Fruit fly (Drosophila melanogaster) whole organism, embryonic: Measurements from ENCODE around the gene Gcna.

ENCODE experiments used
- BEAF-32 ChIP-seq: fragments of 200-800 bp; sonication (Bioruptor generic); optimal IDR thresholded peaks from 3 replicates; lab custom pipeline; 2017; ENCODE audit warnings: missing biosample characterization, missing genetic modification characterization, mild to moderate bottlenecking, moderate library complexity, missing genetic modification reagents
- CG1024 ChIP-seq: fragments of 200-800 bp; sonication (Bioruptor generic); IDR thresholded peaks from 2 replicates; pipeline ENCODE4 v1.3.6; 2022; ENCODE audit warnings: missing biosample characterization, missing genetic modification characterization
- CG10462 ChIP-seq: fragments of 200-800 bp; sonication (Bioruptor generic); optimal IDR thresholded peaks from 2 replicates; lab custom pipeline; 2016; ENCODE audit warnings: missing biosample characterization, missing genetic modification characterization
- CG10654 ChIP-seq: fragments of 200-800 bp; sonication (Bioruptor generic); optimal IDR thresholded peaks from 2 replicates; lab custom pipeline; 2016; ENCODE audit warnings: missing biosample characterization, missing genetic modification characterization
- CG10979 ChIP-seq: fragments of 200-800 bp; sonication (Bioruptor generic); optimal IDR thresholded peaks from 2 replicates; lab custom pipeline; 2018; ENCODE audit warnings: missing biosample characterization, mild to moderate bottlenecking, missing genetic modification characterization, moderate library complexity
- CG12155 ChIP-seq: fragments of 200-800 bp; sonication (Bioruptor generic); optimal IDR thresholded peaks from 3 replicates; lab custom pipeline; 2016; ENCODE audit warnings: missing biosample characterization, missing genetic modification characterization
- CG12219 ChIP-seq: fragments of 200-800 bp; sonication (Bioruptor generic); optimal IDR thresholded peaks from 3 replicates; lab custom pipeline; 2018; ENCODE audit warnings: missing biosample characterization, mild to moderate bottlenecking, missing genetic modification characterization
- CG1233 ChIP-seq: fragments of 200-800 bp; sonication (Bioruptor generic); optimal IDR thresholded peaks from 4 replicates; lab custom pipeline; 2018; ENCODE audit warnings: missing biosample characterization, mild to moderate bottlenecking, missing genetic modification characterization
- CG12942 ChIP-seq: fragments of 200-800 bp; sonication (Bioruptor generic); optimal IDR thresholded peaks from 3 replicates; lab custom pipeline; 2016; ENCODE audit warnings: missing biosample characterization, missing genetic modification characterization
- CG15073 ChIP-seq: fragments of 200-800 bp; sonication (Bioruptor generic); optimal IDR thresholded peaks from 2 replicates; lab custom pipeline; 2016; ENCODE audit warnings: missing biosample characterization, missing genetic modification characterization
- CG15696 ChIP-seq: fragments of 200-800 bp; sonication (Bioruptor generic); optimal IDR thresholded peaks from 2 replicates; lab custom pipeline; 2019; ENCODE audit warnings: missing biosample characterization, mild to moderate bottlenecking, missing genetic modification characterization, moderate library complexity
- CG17328 ChIP-seq: fragments of 200-800 bp; sonication (Bioruptor generic); IDR thresholded peaks from 2 replicates; pipeline ENCODE4 v1.3.6; 2022; ENCODE audit warnings: missing biosample characterization, missing genetic modification characterization
- CG17612 ChIP-seq: fragments of 200-800 bp; sonication (Bioruptor generic); IDR thresholded peaks from 2 replicates; pipeline ENCODE4 v1.3.6; 2022; ENCODE audit warnings: missing biosample characterization, missing genetic modification characterization
- CG17912 ChIP-seq: fragments of 200-800 bp; sonication (Bioruptor generic); optimal IDR thresholded peaks from 2 replicates; lab custom pipeline; 2018; ENCODE audit warnings: missing biosample characterization, mild to moderate bottlenecking, missing genetic modification characterization
- CG1832 ChIP-seq: fragments of 200-800 bp; sonication (Bioruptor generic); optimal IDR thresholded peaks from 2 replicates; lab custom pipeline; 2017; ENCODE audit warnings: missing biosample characterization, mild to moderate bottlenecking, missing genetic modification characterization, inconsistent platforms
- CG2116 ChIP-seq: fragments of 200-800 bp; sonication (Bioruptor generic); optimal IDR thresholded peaks from 3 replicates; lab custom pipeline; 2018; ENCODE audit warnings: missing biosample characterization, mild to moderate bottlenecking, missing genetic modification characterization
- CG31441 ChIP-seq: fragments of 200-800 bp; sonication (Bioruptor generic); IDR thresholded peaks from 2 replicates; pipeline ENCODE4 v1.3.6; 2022; ENCODE audit warnings: missing biosample characterization, missing genetic modification characterization
- CG3163 ChIP-seq: fragments of 200-800 bp; sonication (Bioruptor generic); optimal IDR thresholded peaks from 3 replicates; lab custom pipeline; 2016; ENCODE audit warnings: missing biosample characterization, missing genetic modification characterization
- CG4282 ChIP-seq: fragments of 200-800 bp; sonication (Bioruptor generic); optimal IDR thresholded peaks from 2 replicates; lab custom pipeline; 2016; ENCODE audit warnings: missing biosample characterization, missing genetic modification characterization
- CG4360 ChIP-seq: fragments of 200-800 bp; sonication (Bioruptor generic); IDR thresholded peaks from 2 replicates; pipeline ENCODE4 v1.3.6; 2022; ENCODE audit warnings: missing biosample characterization, missing genetic modification characterization
- CG5245 ChIP-seq: fragments of 200-800 bp; sonication (Bioruptor generic); optimal IDR thresholded peaks from 3 replicates; lab custom pipeline; 2016; ENCODE audit warnings: missing biosample characterization, missing genetic modification characterization
- CG5953 ChIP-seq: fragments of 200-800 bp; sonication (Bioruptor generic); IDR thresholded peaks from 2 replicates; pipeline ENCODE4 v1.3.6; 2022; ENCODE audit warnings: missing biosample characterization, missing genetic modification characterization
- CG6683 ChIP-seq: fragments of 200-800 bp; sonication (Bioruptor generic); optimal IDR thresholded peaks from 2 replicates; lab custom pipeline; 2017; ENCODE audit warnings: missing biosample characterization, mild to moderate bottlenecking, missing genetic modification characterization, missing genetic modification reagents
- CG6791 ChIP-seq: fragments of 200-800 bp; sonication (Bioruptor generic); IDR thresholded peaks from 3 replicates; pipeline ENCODE4 v1.3.6; 2022; ENCODE audit warnings: missing biosample characterization, missing genetic modification characterization; ENCODE audit not compliant: partially characterized antibody
- CG9932 ChIP-seq: fragments of 200-800 bp; sonication (Bioruptor generic); IDR thresholded peaks from 2 replicates; pipeline ENCODE4 v1.3.6; 2022; ENCODE audit warnings: missing biosample characterization, missing genetic modification characterization
- Doc2 ChIP-seq: fragments of 200-800 bp; sonication (Bioruptor generic); IDR thresholded peaks from 2 replicates; pipeline ENCODE4 v1.3.6; 2022; ENCODE audit warnings: missing biosample characterization, missing genetic modification characterization
- Lhr ChIP-seq: fragments of 200-800 bp; sonication (Bioruptor generic); optimal IDR thresholded peaks from 3 replicates; lab custom pipeline; 2017; ENCODE audit warnings: mild to moderate bottlenecking, missing biosample characterization, missing genetic modification reagents, missing genetic modification characterization
- Med ChIP-seq: fragments of 200-800 bp; sonication (Bioruptor generic); peaks from one replicate; lab custom pipeline; 2016; ENCODE audit warnings: missing biosample characterization, missing genetic modification characterization, mild to moderate bottlenecking, inconsistent platforms, moderate library complexity
- Myb ChIP-seq: fragments of 200-800 bp; sonication (Bioruptor generic); optimal IDR thresholded peaks from 2 replicates; lab custom pipeline; 2016; ENCODE audit warnings: missing biosample characterization, missing genetic modification characterization
- Nf-YC ChIP-seq: fragments of 200-800 bp; optimal IDR thresholded peaks from 3 replicates; lab custom pipeline; 2019; ENCODE audit warnings: missing biosample characterization, mild to moderate bottlenecking, missing genetic modification characterization, moderate library complexity
- Rfx ChIP-seq: fragments of 200-800 bp; sonication (Bioruptor generic); IDR thresholded peaks from 2 replicates; pipeline ENCODE4 v1.3.6; 2022; ENCODE audit warnings: missing biosample characterization, missing genetic modification characterization
- Tbp ChIP-seq: fragments of >200 bp; optimal IDR thresholded peaks from 2 replicates; lab custom pipeline; 2018; ENCODE audit warnings: missing biosample characterization, missing genetic modification characterization
- az2 ChIP-seq: fragments of 200-800 bp; sonication (Bioruptor generic); optimal IDR thresholded peaks from 3 replicates; lab custom pipeline; 2016; ENCODE audit warnings: missing biosample characterization, missing genetic modification characterization
- bowl ChIP-seq: fragments of 200-800 bp; sonication (Bioruptor generic); IDR thresholded peaks from 2 replicates; pipeline ENCODE4 v1.3.6; 2022; ENCODE audit warnings: missing biosample characterization, missing genetic modification characterization
- crc ChIP-seq: fragments of 200-800 bp; sonication (Bioruptor generic); optimal IDR thresholded peaks from 2 replicates; lab custom pipeline; 2016; ENCODE audit warnings: missing biosample characterization, missing genetic modification characterization
- crol ChIP-seq: fragments of 200-800 bp; sonication (Bioruptor generic); IDR thresholded peaks from 2 replicates; pipeline ENCODE4 v1.3.6; 2022; ENCODE audit warnings: missing biosample characterization, missing genetic modification characterization
- dan ChIP-seq: fragments of 200-800 bp; sonication (Bioruptor generic); IDR thresholded peaks from 2 replicates; pipeline ENCODE4 v1.3.6; 2022; ENCODE audit warnings: missing biosample characterization, missing genetic modification characterization
- ems ChIP-seq: fragments of 200-800 bp; sonication (Bioruptor generic); optimal IDR thresholded peaks from 3 replicates; lab custom pipeline; 2016; ENCODE audit warnings: missing biosample characterization, missing genetic modification characterization
- en ChIP-seq: fragments of 200-800 bp; sonication (Bioruptor generic); optimal IDR thresholded peaks from 2 replicates; lab custom pipeline; 2016; ENCODE audit warnings: missing biosample characterization, missing genetic modification characterization
- fd64A ChIP-seq: fragments of 200-800 bp; sonication (Bioruptor generic); optimal IDR thresholded peaks from 3 replicates; lab custom pipeline; 2018; ENCODE audit warnings: missing biosample characterization, mild to moderate bottlenecking, missing genetic modification characterization
- hth ChIP-seq: fragments of >200 bp; optimal IDR thresholded peaks from 2 replicates; lab custom pipeline; 2017; ENCODE audit warnings: inconsistent platforms
- jing ChIP-seq: fragments of 200-800 bp; sonication (Bioruptor generic); optimal IDR thresholded peaks from 2 replicates; lab custom pipeline; 2018; ENCODE audit warnings: missing biosample characterization, mild to moderate bottlenecking, missing genetic modification characterization
- knrl ChIP-seq: fragments of 200-800 bp; sonication (Bioruptor generic); IDR thresholded peaks from 3 replicates; pipeline ENCODE4 v1.3.6; 2022; ENCODE audit warnings: missing biosample characterization, missing genetic modification characterization; ENCODE audit not compliant: partially characterized antibody
- luna ChIP-seq: fragments of 200-800 bp; sonication (Bioruptor generic); optimal IDR thresholded peaks from 2 replicates; lab custom pipeline; 2016; ENCODE audit warnings: missing biosample characterization, missing genetic modification characterization
- odd ChIP-seq: fragments of 200-800 bp; sonication (Bioruptor generic); optimal IDR thresholded peaks from 2 replicates; lab custom pipeline; 2017; ENCODE audit warnings: missing biosample characterization, mild to moderate bottlenecking, missing genetic modification characterization
- pfk ChIP-seq: fragments of 200-800 bp; sonication (Bioruptor generic); optimal IDR thresholded peaks from 2 replicates; lab custom pipeline; 2018; ENCODE audit warnings: missing biosample characterization, mild to moderate bottlenecking, missing genetic modification characterization, moderate library complexity
- salm ChIP-seq: fragments of 200-800 bp; sonication (Bioruptor generic); optimal IDR thresholded peaks from 2 replicates; lab custom pipeline; 2018; ENCODE audit warnings: missing biosample characterization, mild to moderate bottlenecking, missing genetic modification characterization
- sd ChIP-seq: fragments of 200-800 bp; sonication (Bioruptor generic); optimal IDR thresholded peaks from 3 replicates; lab custom pipeline; 2018; ENCODE audit warnings: missing biosample characterization, mild to moderate bottlenecking, missing genetic modification characterization, moderate library complexity
- sim ChIP-seq: fragments of 200-800 bp; sonication (Bioruptor generic); IDR thresholded peaks from 2 replicates; pipeline ENCODE4 v1.3.6; 2022; ENCODE audit warnings: missing biosample characterization, missing genetic modification characterization
- tap ChIP-seq: fragments of 200-800 bp; optimal IDR thresholded peaks from 3 replicates; lab custom pipeline; 2019; ENCODE audit warnings: missing biosample characterization, mild to moderate bottlenecking, missing genetic modification characterization, moderate library complexity
- unc-4 ChIP-seq: fragments of 200-800 bp; sonication (Bioruptor generic); IDR thresholded peaks from 2 replicates; pipeline ENCODE4 v1.3.6; 2022; ENCODE audit warnings: missing biosample characterization, missing genetic modification characterization; ENCODE audit not compliant: partially characterized antibody
- vfl ChIP-seq: fragments of 200-800 bp; sonication (Bioruptor generic); optimal IDR thresholded peaks from 2 replicates; lab custom pipeline; 2016; ENCODE audit warnings: missing biosample characterization, missing genetic modification characterization

Gcna gene

dm6 chrX:1845413-1845951 lies 20.2 kb downstream of the Gcna start (continued):
- TF ChIP-seq bowl (GFP tag; lab: Robert Waterston, UW) (no peak), CG4282 (GFP tag; lab: Kevin White, UChicago) (no peak), CG12219 (GFP tag; lab: Kevin White, UChicago) (no peak), Rfx (GFP tag; lab: Robert Waterston, UW) (peak; percentile 72; the same call in 1 of the 2 replicates), CG15696 (no peak), crol (no peak), crc (GFP tag; lab: Kevin White, UChicago) (no peak), CG17328 (GFP tag; lab: Robert Waterston, UW) (peak; percentile 56; the same call in 1 of the 2 replicates), dan (GFP tag; lab: Robert Waterston, UW) (no peak), CG9932 (GFP tag; lab: Robert Waterston, UW) (peak; percentile 35; the same call in 1 of the 2 replicates), ems (GFP tag; lab: Kevin White, UChicago) (no peak), sd (tag; lab: Kevin White, UChicago) (no peak), CG17912 (GFP tag; lab: Kevin White, UChicago) (no peak), salm (no peak), Nf-YC (tag; lab: Kevin White, UChicago) (no peak), vfl (GFP tag; lab: Kevin White, UChicago) (peak; percentile 25), en (GFP tag; lab: Kevin White, UChicago) (peak; percentile 48), CG6791 (GFP tag; lab: Robert Waterston, UW) (no peak), Lhr (no peak), CG12155 (no peak), unc-4 (GFP tag; lab: Robert Waterston, UW) (no peak), jing (GFP tag; lab: Kevin White, UChicago) (no peak), hth (lab: Kevin White, UChicago) (no peak), knrl (GFP tag; lab: Robert Waterston, UW) (no peak), BEAF-32 (GFP tag; lab: Kevin White, UChicago) (no peak), fd64A (GFP tag; lab: Kevin White, UChicago) (no peak), CG6683 (GFP tag; lab: Kevin White, UChicago) (no peak), CG5953 (0 out of 2 replicates have a peak, but pooled peaks have one; percentile 31), CG31441 (no peak), Tbp (GFP tag; lab: Kevin White, UChicago) (no peak), luna (GFP tag; lab: Kevin White, UChicago) (no peak), CG10462 (GFP tag; lab: Kevin White, UChicago) (no peak), CG10979 (tag; lab: Kevin White, UChicago) (no peak), CG4360 (GFP tag; lab: Robert Waterston, UW) (no peak), Myb (peak; percentile 26), CG1024 (no peak; the same call in 1 of the 2 replicates), CG12942 (GFP tag; lab: Kevin White, UChicago) (peak; percentile 54), CG5245 (GFP tag; lab: Kevin White, UChicago) (no peak), az2 (GFP tag; lab: Kevin White, UChicago) (no peak), Med (peak; percentile 93), CG1832 (GFP tag; lab: Kevin White, UChicago) (no peak), CG2116 (GFP tag; lab: Kevin White, UChicago) (peak; percentile 17), CG1233 (GFP tag; lab: Kevin White, UChicago) (peak; percentile 37), CG15073 (no peak), CG17612 (GFP tag; lab: Robert Waterston, UW) (no peak), CG10654 (GFP tag; lab: Kevin White, UChicago) (peak; percentile 32), odd (no peak), sim (no peak), tap (no peak), pfk (GFP tag; lab: Kevin White, UChicago) (peak; percentile 18), CG3163 (peak; percentile 49), Doc2 (no peak)
